Worm (Caenorhabditis elegans) whole organism, young adult: ENCODE data around the gene mrg-1.

ENCODE experiments used
- F55B11.4 ChIP-seq: sonication (generic microtip); optimal IDR thresholded peaks from 2 replicates; lab custom pipeline; 2016; ENCODE audit warnings: missing compliant biosample characterization, missing genetic modification characterization, borderline replicate concordance; ENCODE audit not compliant: insufficient read depth
- ZK185.1 ChIP-seq: sonication (generic microtip); optimal IDR thresholded peaks from 2 replicates; lab custom pipeline; 2016; ENCODE audit warnings: mild to moderate bottlenecking, missing genetic modification characterization, missing compliant biosample characterization; ENCODE audit not compliant: poor library complexity, severe bottlenecking
- ccch-3 ChIP-seq: fragments of 200-800 bp; sonication (Bioruptor generic); optimal IDR thresholded peaks from 2 replicates; lab custom pipeline; 2018; ENCODE audit warnings: mild to moderate bottlenecking, missing genetic modification characterization, missing compliant biosample characterization
- ceh-58 ChIP-seq: fragments of 200-800 bp; sonication (Bioruptor generic); IDR thresholded peaks from 2 replicates; pipeline ENCODE4 v1.3.6; 2022; ENCODE audit warnings: missing genetic modification characterization, missing compliant biosample characterization
- egrh-3 ChIP-seq: fragments of 200-800 bp; sonication (Bioruptor generic); IDR thresholded peaks from 2 replicates; pipeline ENCODE4 v1.3.6; 2022; ENCODE audit warnings: missing genetic modification reagents, missing genetic modification characterization, missing compliant biosample characterization
- hrde-1 ChIP-seq: sonication (generic microtip); optimal IDR thresholded peaks from 2 replicates; lab custom pipeline; 2016; ENCODE audit warnings: missing genetic modification characterization, mild to moderate bottlenecking, missing compliant biosample characterization, moderate library complexity, missing genotype, missing genetic modification reagents, borderline replicate concordance
- lsl-1 ChIP-seq: fragments of 200-800 bp; sonication (Bioruptor generic); optimal IDR thresholded peaks from 2 replicates; lab custom pipeline; 2018; ENCODE audit warnings: mild to moderate bottlenecking, missing genetic modification characterization, moderate library complexity, missing compliant biosample characterization
- madf-3 ChIP-seq: fragments of 200-800 bp; sonication (Bioruptor generic); IDR thresholded peaks from 2 replicates; pipeline ENCODE4 v1.3.6; 2022; ENCODE audit warnings: missing genetic modification reagents, missing genetic modification characterization, missing compliant biosample characterization
- nhr-120 ChIP-seq: fragments of 200-800 bp; sonication (Bioruptor generic); IDR thresholded peaks from 2 replicates; pipeline ENCODE4 v1.3.6; 2022; ENCODE audit warnings: missing genetic modification characterization, missing compliant biosample characterization
- rcor-1 ChIP-seq: fragments of 200-800 bp; sonication (Bioruptor generic); IDR thresholded peaks from 2 replicates; pipeline ENCODE4 v1.3.6; 2022; ENCODE audit warnings: missing genetic modification reagents, missing genetic modification characterization, missing compliant biosample characterization
- sea-2 ChIP-seq: fragments of 200-800 bp; sonication (Bioruptor generic); IDR thresholded peaks from 2 replicates; pipeline ENCODE4 v1.3.6; 2022; ENCODE audit warnings: missing genetic modification characterization, missing compliant biosample characterization
- snpc-4 ChIP-seq, 5 experiments: fragments of 150-350 bp in 1 of 5; sonication (generic microtip) in 4 of 5; optimal IDR thresholded peaks; 2 replicates each; lab custom pipeline; 2014 to 2018; ENCODE audit warnings: missing genetic modification characterization in 5 of 5, missing biosample characterization in 3 of 5, antibody characterized with exemption in 2 of 5, mild to moderate bottlenecking in 2 of 5, missing compliant biosample characterization in 2 of 5, missing genotype in 2 of 5, moderate library complexity in 2 of 5, missing genetic modification reagents in 1 of 5
- tbp1 ChIP-seq: fragments of 200-800 bp; sonication (Bioruptor generic); optimal IDR thresholded peaks from 2 replicates; lab custom pipeline; 2018; ENCODE audit warnings: mild to moderate bottlenecking, missing genetic modification characterization, missing compliant biosample characterization
- ztf-6 ChIP-seq: fragments of 200-800 bp; sonication (Bioruptor generic); IDR thresholded peaks from 2 replicates; pipeline ENCODE4 v1.3.6; 2022; ENCODE audit warnings: missing genetic modification reagents, missing genetic modification characterization, missing compliant biosample characterization

DNA sequence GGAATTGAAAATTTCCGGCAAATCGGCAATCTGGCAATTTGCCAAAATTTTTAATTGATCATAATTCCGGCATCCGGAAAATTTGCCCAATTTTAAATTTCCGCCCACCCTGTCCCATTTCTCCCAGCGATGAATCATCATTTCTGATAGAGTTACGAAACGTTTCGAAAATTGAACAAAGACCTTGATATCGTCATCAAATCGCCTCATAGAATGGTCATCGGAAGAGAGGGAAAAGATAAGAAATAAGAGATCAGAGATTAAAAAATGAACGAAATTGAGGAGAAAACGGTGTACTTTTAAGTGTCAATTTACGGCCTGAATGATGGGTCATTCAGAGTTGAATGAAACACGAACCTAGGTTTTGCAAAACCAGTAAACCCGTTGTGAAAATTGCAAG, 26.8 kb downstream of the mrg-1 start:
- no peak for TF ChIP-seq ztf-6 (GFP tag; lab: Robert Waterston, UW)
- no peak for TF ChIP-seq lsl-1 (GFP tag; lab: Kevin White, UChicago)
- no peak for TF ChIP-seq ZK185.1 (tag; lab: Kevin White, UChicago)
- no peak for TF ChIP-seq madf-3
- TF ChIP-seq ceh-58 (GFP tag; lab: Robert Waterston, UW), result no peak
- no peak for TF ChIP-seq F55B11.4 (tag; lab: Kevin White, UChicago)
- TF ChIP-seq sea-2 (GFP tag; lab: Robert Waterston, UW), result no peak
- TF ChIP-seq tbp1 (GFP tag; lab: Kevin White, UChicago), result no peak
- TF ChIP-seq rcor-1, result no peak
- no peak for TF ChIP-seq egrh-3 (GFP tag; lab: Robert Waterston, UW)
- TF ChIP-seq snpc-4 (GFP tag; optimal IDR thresholded peaks at IDR 0.05; lab: Kevin White, UChicago), result no peak
- no peak for TF ChIP-seq snpc-4 (tag; optimal IDR thresholded peaks at IDR 0.05; lab: Kevin White, UChicago)
- TF ChIP-seq hrde-1 (tag; lab: Kevin White, UChicago), result no peak
- TF ChIP-seq ccch-3, result no peak
- TF ChIP-seq nhr-120 (GFP tag; lab: Robert Waterston, UW), result no peak
